Worm (Caenorhabditis elegans): ENCODE measurements around the gene clec-119.

The clec-119 gene

DNA sequence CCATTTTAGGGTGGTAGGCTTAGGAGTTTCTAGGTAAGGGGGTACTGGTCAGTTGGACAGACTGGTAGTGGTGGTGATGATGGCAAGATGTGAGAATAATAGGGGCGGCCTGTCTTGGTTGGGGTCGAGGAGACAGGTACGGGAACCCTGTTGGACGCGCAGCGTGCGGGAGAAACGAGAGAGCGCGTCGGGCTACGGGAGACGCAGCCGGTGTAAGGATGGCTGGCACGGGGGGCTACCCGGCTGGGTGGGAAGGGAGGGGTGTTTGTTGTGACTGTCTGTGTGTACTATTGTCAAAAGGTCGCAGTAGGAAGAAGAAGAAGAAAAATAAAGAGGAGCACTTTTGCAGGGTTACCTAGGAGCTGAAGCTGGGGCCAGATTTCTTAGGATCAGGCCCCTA, 19.3 kb upstream of the clec-119 start:
- TF ChIP-seq ceh-13 (GFP tag; optimal IDR thresholded peaks at IDR 0.05) (no peak), sea-1 (GFP tag; conservative IDR thresholded peaks at IDR 0.05) (no peak), hmbx-1 (tag; optimal IDR thresholded peaks at IDR 0.05) (no peak), hnd-1 (tag; optimal IDR thresholded peaks at IDR 0.05) (no peak), flt-1 (GFP tag; IDR thresholded peaks at IDR 0.05) (no peak), ama-1 (optimal IDR thresholded peaks at IDR 0.05) (no peak), tbx-37 (GFP tag; conservative IDR thresholded peaks at IDR 0.05) (no peak), B0310.2 (tag; optimal IDR thresholded peaks at IDR 0.05) (no peak), ets-7 (tag; optimal IDR thresholded peaks at IDR 0.05) (no peak), scrt-1 (GFP tag; IDR thresholded peaks at IDR 0.05) (no peak), ceh-36 (tag; optimal IDR thresholded peaks at IDR 0.05) (no peak), F13C5.2 (tag; optimal IDR thresholded peaks at IDR 0.05) (no peak), tbx-11 (GFP tag; IDR thresholded peaks at IDR 0.05) (no peak)

DNA sequence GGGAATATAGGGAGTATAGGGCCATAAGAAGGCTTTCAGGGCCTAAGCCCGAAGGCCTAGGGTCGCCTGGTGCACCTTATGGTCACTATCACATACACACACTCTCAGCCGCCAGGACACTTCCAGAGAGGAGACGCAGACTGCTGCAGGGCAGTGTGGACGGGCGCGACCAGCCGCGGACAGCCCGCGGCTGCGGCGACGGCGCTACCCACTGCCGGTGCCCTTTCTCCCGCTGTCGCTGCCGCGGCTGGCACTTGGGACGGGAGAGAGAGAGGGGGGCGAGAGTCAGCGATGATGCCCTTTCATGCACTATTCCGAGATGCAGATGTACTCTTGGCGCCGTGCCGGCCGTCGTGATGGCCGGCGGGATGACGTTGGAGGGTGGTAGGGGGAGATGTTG, 17.9 kb upstream of the clec-119 start:
- TF ChIP-seq B0310.2 (tag; optimal IDR thresholded peaks at IDR 0.05) (no peak), aly-1 (tag; optimal IDR thresholded peaks at IDR 0.05) (no peak), ceh-36 (tag; optimal IDR thresholded peaks at IDR 0.05) (no peak), hmbx-1 (tag; optimal IDR thresholded peaks at IDR 0.05) (no peak), ama-1 (optimal IDR thresholded peaks at IDR 0.05) (no peak)

DNA sequence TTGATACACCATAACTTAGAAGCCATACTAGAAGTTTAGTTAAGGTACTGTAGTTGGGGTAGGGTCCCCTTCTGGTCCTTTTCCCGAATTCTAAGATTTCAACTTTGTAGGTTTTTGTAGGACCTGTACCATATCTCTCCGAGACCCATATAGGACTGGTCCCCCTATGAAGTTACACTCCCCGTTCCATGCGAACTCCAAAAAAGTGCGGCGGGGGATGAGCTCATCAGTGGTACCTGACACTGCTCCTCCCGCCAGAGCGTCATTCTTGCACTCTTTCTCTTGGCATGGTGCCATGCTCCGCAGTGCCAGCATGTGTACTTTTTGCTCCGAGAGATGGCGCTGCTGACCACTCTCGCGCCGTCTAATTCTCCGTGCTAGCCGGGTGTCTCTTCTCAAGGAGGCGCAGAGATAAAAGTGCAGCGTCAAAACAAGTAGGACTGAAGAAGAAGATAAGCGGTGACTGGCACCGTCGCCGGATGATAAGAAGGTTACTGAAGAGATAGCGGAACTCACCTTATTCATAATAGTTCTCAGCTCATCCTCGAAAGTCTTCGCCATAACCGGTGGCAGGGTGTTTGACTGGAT, 16.2 kb upstream of the clec-119 start:
- TF ChIP-seq ceh-36 (tag; optimal IDR thresholded peaks at IDR 0.05) (no peak), scrt-1 (GFP tag; IDR thresholded peaks at IDR 0.05) (0 out of 2 replicates have a peak, but pooled peaks have one; percentile 42), aly-1 (tag; optimal IDR thresholded peaks at IDR 0.05) (no peak)

DNA sequence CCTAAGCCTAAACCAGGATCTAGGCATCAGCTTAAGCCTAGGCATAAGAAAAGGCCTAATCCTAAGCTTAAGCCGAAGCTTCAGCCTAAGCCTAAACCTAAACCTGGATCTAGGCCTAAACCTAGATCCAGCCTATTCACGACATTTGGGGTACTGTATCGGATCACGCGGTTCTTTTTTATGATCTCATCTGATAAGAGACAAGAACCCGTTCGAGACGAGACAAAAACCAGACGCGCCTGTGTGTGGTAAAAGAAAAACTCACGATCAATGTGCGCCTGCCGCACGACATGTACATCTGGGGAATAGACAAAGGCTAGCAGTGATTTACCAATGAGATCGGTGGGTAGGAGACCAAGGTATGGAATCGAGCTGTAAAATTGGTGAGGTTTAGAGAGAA, 15.3 kb upstream of the clec-119 start:
- no peak for TF ChIP-seq hnd-1 (tag; optimal IDR thresholded peaks at IDR 0.05)

DNA sequence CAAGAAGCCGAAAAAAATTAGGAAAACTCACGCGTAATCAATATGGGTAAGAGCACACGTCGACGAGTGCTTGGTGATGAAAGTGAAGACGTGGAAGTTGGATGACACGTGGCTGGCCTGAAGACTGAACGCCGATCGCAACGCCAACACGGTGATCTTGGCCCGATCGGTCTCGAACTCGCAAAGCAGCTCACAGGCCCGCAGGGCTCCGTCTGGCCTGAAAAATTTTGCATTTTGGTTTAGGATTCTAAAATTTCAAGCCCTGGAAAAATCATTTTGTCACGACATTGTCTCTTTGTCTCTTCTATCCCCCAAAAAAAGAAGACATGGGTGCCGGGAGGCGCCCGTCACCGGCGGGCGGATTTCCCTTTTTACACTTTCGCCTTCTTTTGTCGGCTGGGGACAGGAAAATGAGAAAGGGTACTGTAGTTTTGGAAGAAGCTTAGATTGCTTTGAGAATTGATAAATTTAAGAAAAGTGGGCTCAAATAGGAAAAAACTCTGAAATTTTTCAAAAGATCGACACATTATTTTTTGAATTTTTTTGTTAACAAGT, 14.5 kb upstream of the clec-119 start:
- TF ChIP-seq pes-1 (GFP tag; IDR thresholded peaks at IDR 0.05) (peak; percentile 17; the same call in 1 of the 2 replicates), ama-1 (optimal IDR thresholded peaks at IDR 0.05) (no peak), tbx-11 (GFP tag; IDR thresholded peaks at IDR 0.05) (no peak), hmg-4 (GFP tag; optimal IDR thresholded peaks at IDR 0.05) (no peak), scrt-1 (GFP tag; IDR thresholded peaks at IDR 0.05) (0 out of 2 replicates have a peak, but pooled peaks have one; percentile 24)

DNA sequence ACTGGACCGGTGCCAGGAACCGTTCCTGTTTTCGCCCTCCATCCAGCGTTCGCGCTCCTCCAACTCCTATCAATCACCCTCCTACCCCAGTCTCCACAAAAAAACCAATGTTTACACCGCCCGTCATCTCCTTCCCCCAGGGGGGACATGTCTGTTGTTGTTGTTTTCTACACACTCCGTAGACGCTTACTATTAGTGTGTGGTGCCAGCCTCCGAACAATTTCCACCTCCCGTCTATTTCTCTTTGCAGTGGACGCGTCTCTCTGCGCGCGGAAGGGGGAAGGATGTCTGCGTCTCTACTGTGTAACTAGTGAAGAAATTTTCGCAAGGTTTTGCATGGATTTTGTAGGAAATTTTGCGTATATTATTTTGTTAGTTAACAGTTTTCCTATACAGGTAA, 13.3 kb upstream of the clec-119 start:
- TF ChIP-seq hmbx-1 (tag; optimal IDR thresholded peaks at IDR 0.05) (no peak), scrt-1 (GFP tag; IDR thresholded peaks at IDR 0.05) (no peak), ceh-36 (tag; optimal IDR thresholded peaks at IDR 0.05) (no peak), ceh-13 (GFP tag; optimal IDR thresholded peaks at IDR 0.05) (no peak), ets-7 (tag; optimal IDR thresholded peaks at IDR 0.05) (no peak), aly-1 (tag; optimal IDR thresholded peaks at IDR 0.05) (peak; percentile 29), flt-1 (GFP tag; IDR thresholded peaks at IDR 0.05) (no peak; the same call in 1 of the 2 replicates), ama-1 (optimal IDR thresholded peaks at IDR 0.05) (no peak), tbx-37 (GFP tag; conservative IDR thresholded peaks at IDR 0.05) (no peak), hnd-1 (tag; optimal IDR thresholded peaks at IDR 0.05) (no peak), tra-4 (tag; optimal IDR thresholded peaks at IDR 0.05) (no peak), hmg-4 (GFP tag; optimal IDR thresholded peaks at IDR 0.05) (peak; percentile 18), pes-1 (GFP tag; IDR thresholded peaks at IDR 0.05) (no peak), B0310.2 (tag; optimal IDR thresholded peaks at IDR 0.05) (no peak), tbx-11 (GFP tag; IDR thresholded peaks at IDR 0.05) (no peak), sea-1 (GFP tag; conservative IDR thresholded peaks at IDR 0.05) (no peak), F13C5.2 (tag; optimal IDR thresholded peaks at IDR 0.05) (peak; percentile 32)

DNA sequence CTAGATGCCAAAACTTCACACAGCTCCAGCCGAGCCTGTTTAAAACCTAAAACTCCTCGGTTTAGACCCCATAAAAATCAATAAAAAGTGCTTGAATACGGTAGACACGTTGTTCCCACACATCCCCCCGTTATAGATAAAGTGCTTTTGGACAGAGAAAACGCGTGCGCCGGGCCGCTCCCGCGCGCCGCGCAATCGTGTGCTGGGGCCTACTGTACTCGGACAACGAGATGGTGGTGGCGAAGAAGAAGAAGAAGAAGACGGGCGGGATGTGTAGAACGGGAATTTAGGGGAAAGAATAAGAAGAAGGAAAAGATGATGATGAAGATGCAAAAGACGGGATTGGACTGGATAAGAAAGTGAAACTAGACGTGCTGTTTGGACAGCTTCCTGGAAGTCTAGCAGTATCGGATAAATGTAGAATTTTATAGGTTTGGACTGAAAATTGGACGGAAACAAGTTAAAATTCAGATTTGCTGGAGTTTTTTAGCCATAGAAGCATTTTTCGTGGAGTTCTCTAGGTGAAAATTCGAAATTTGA, 11.2 kb upstream of the clec-119 start:
- no peak for TF ChIP-seq B0310.2 (tag; optimal IDR thresholded peaks at IDR 0.05)
- TF ChIP-seq aly-1 (tag; optimal IDR thresholded peaks at IDR 0.05), result no peak
- peak; percentile 8 for TF ChIP-seq hmg-4 (GFP tag; optimal IDR thresholded peaks at IDR 0.05)

DNA sequence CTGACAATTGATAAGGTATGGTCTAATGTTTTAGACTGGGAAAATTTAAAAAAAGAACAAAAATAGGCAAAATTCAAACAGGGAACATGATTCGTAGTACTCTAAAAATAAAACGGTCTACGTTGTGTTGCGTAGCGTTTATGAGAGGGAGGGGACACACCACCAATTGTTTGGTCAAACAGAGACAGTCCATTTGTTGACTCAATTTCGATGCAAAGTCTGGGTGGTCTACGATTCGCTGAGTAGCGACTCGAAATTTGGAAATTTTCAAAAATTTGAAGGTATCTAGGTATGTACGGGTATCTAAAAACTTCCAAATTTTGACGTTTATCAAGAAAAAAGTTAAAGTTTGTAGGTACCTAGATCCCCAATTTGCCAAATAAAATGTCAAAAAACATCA, 10.0 kb upstream of the clec-119 start:
- TF ChIP-seq ceh-13 (GFP tag; optimal IDR thresholded peaks at IDR 0.05), result no peak
- no peak for TF ChIP-seq sea-1 (GFP tag; conservative IDR thresholded peaks at IDR 0.05)
- no peak for TF ChIP-seq flt-1 (GFP tag; IDR thresholded peaks at IDR 0.05)
- no peak for TF ChIP-seq hnd-1 (tag; optimal IDR thresholded peaks at IDR 0.05)

DNA sequence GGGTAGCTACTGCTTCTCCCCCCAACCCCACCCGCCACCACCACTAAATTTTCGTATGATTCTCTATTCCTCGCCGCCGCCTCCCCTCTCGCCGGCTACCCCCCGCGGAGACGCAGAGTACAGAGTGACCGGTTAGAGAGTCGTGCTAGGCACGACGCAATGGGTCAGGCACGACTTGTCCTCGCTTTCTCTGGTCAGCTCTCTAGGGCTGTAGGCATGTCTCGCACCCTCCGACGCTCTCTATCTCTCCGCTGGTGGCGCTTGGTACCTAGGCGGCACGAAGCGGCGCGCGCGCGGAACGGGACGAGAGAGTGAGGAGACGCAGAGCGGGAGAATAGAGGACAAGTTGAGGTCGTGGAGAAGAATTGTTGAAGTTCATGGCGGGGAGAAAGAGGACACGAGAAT, 8.9 kb upstream of the clec-119 start:
- TF ChIP-seq pes-1 (GFP tag; IDR thresholded peaks at IDR 0.05), result peak; percentile 56; the same call in 1 of the 2 replicates
- TF ChIP-seq hmg-4 (GFP tag; optimal IDR thresholded peaks at IDR 0.05), result peak; percentile 86
- peak; percentile 27 for TF ChIP-seq aly-1 (tag; optimal IDR thresholded peaks at IDR 0.05)
- TF ChIP-seq tbx-11 (GFP tag; IDR thresholded peaks at IDR 0.05), result no peak
- no peak for TF ChIP-seq B0310.2 (tag; optimal IDR thresholded peaks at IDR 0.05)
- TF ChIP-seq F13C5.2 (tag; optimal IDR thresholded peaks at IDR 0.05), result peak; percentile 67
